Worm (Caenorhabditis elegans): ENCODE results near the gene best-1.

DNA sequence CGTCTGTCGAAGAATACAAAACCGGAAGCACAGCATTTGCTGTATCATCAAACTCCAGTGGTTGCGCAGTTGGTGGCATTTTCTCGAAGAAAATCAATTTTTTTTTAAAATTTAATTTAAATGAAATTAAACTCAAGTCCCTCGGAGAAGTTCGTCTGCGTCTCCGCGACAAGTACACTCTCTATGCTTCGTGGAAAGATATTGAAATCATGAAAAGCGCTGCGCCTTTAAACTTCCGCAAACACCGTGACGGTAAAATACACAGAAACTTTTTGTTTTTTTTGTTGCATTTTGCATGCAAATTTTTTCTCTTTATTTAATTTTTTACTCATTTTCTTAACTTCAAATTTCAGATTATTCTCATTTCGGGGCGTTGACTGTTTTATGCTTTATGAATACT lies 10.9 kb downstream of the best-1 start, which contains the start of the genes dli-1, tin-9.2 and exos-4.1:
- TF ChIP-seq pes-1 (GFP tag; IDR thresholded peaks at IDR 0.05): no peak
- TF ChIP-seq ama-1 (optimal IDR thresholded peaks at IDR 0.05): no peak
- TF ChIP-seq hnd-1 (tag; optimal IDR thresholded peaks at IDR 0.05): no peak
- TF ChIP-seq flt-1 (GFP tag; IDR thresholded peaks at IDR 0.05): no peak
- no peak for TF ChIP-seq ceh-36 (tag; optimal IDR thresholded peaks at IDR 0.05)
- peak; percentile 41 for TF ChIP-seq F13C5.2 (tag; optimal IDR thresholded peaks at IDR 0.05)
- no peak for TF ChIP-seq B0310.2 (tag; optimal IDR thresholded peaks at IDR 0.05)
- no peak for TF ChIP-seq hmg-4 (GFP tag; optimal IDR thresholded peaks at IDR 0.05)
- TF ChIP-seq aly-1 (tag; optimal IDR thresholded peaks at IDR 0.05): no peak
- no peak for TF ChIP-seq sea-1 (GFP tag; conservative IDR thresholded peaks at IDR 0.05)

Measured in whole organism, early embryonic.